Worm (Caenorhabditis elegans) whole organism, late embryonic: ENCODE measurements around the gene gst-35.
A peak's percentile ranks its signal among the peaks of the same experiment; 100 is the strongest.

Source experiments
- ama-1 ChIP-seq: fragments of 150-350 bp; optimal IDR thresholded peaks from 2 replicates; lab custom pipeline; 2014
- ceh-24 ChIP-seq: sonication (generic microtip); optimal IDR thresholded peaks from 2 replicates; lab custom pipeline; 2016; ENCODE audit warnings: mild to moderate bottlenecking, missing genetic modification characterization, missing compliant biosample characterization
- fkh-6 ChIP-seq: sonication (generic microtip); optimal IDR thresholded peaks from 2 replicates; lab custom pipeline; 2016; ENCODE audit warnings: missing genetic modification characterization, missing compliant biosample characterization
- lin-11 ChIP-seq: fragments of 200-800 bp; sonication (Bioruptor generic); optimal IDR thresholded peaks from 2 replicates; lab custom pipeline; 2018; ENCODE audit warnings: mild to moderate bottlenecking, missing genetic modification characterization, missing compliant biosample characterization
- mec-3 ChIP-seq: sonication (generic microtip); optimal IDR thresholded peaks from 2 replicates; lab custom pipeline; 2016; ENCODE audit warnings: borderline replicate concordance, missing genetic modification characterization, missing compliant biosample characterization
- nfya-1 ChIP-seq: sonication (generic microtip); optimal IDR thresholded peaks from 2 replicates; lab custom pipeline; 2017; ENCODE audit warnings: missing genetic modification characterization, mild to moderate bottlenecking, missing compliant biosample characterization, antibody characterized with exemption, moderate library complexity
- nhr-11 ChIP-seq: fragments of 150-350 bp; optimal IDR thresholded peaks from 2 replicates; lab custom pipeline; 2014; ENCODE audit warnings: missing biosample characterization, missing genetic modification characterization
- ref-2 ChIP-seq: sonication (generic microtip); optimal IDR thresholded peaks from 2 replicates; lab custom pipeline; 2016; ENCODE audit warnings: missing genetic modification characterization, missing compliant biosample characterization
- tbx-2 ChIP-seq: sonication (generic microtip); optimal IDR thresholded peaks from 2 replicates; lab custom pipeline; 2016; ENCODE audit warnings: missing genetic modification characterization, missing compliant biosample characterization
- tbx-7 ChIP-seq: sonication (generic microtip); optimal IDR thresholded peaks from 2 replicates; lab custom pipeline; 2016; ENCODE audit warnings: missing genotype, missing genetic modification characterization, missing compliant biosample characterization

DNA sequence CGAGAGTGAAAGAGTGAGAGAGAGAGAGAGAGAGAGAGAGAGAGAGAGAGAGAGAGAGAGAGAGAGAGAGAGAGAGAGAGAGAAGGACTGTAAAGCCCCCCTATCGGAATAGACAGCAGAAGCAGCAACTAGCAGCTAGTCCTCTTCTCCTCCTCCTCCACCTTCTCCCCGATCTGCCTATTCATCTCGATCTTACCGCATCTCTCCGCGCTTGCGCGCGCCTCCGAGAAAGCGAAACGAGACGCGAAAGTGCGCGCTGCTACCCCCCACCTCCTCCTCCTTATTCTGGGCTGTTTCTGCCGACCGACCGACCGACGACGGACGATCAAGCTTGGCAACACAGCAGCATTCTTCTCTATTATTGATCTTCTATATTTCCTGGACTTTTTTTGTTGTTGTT lies 32.8 kb upstream of the gst-35 start:
- TF ChIP-seq ama-1 = no peak
- no peak for TF ChIP-seq ceh-24 (tag; lab: Kevin White, UChicago)
- no peak for TF ChIP-seq fkh-6 (tag; lab: Kevin White, UChicago)
- TF ChIP-seq nfya-1 (tag; lab: Kevin White, UChicago) = peak; percentile 7
- TF ChIP-seq tbx-2 (tag; lab: Kevin White, UChicago) = no peak
- TF ChIP-seq tbx-7 (tag; lab: Kevin White, UChicago) = no peak
- TF ChIP-seq ref-2 (tag; lab: Kevin White, UChicago) = no peak
- TF ChIP-seq lin-11 (tag; lab: Kevin White, UChicago) = no peak
- no peak for TF ChIP-seq nhr-11 (tag; lab: Kevin White, UChicago)
- TF ChIP-seq mec-3 (tag; lab: Kevin White, UChicago) = no peak
